Fruit fly (Drosophila melanogaster): ENCODE measurements around the gene Chsy.
A peak's percentile ranks its signal among the peaks of the same experiment; 100 is the strongest.

The Chsy gene

DNA sequence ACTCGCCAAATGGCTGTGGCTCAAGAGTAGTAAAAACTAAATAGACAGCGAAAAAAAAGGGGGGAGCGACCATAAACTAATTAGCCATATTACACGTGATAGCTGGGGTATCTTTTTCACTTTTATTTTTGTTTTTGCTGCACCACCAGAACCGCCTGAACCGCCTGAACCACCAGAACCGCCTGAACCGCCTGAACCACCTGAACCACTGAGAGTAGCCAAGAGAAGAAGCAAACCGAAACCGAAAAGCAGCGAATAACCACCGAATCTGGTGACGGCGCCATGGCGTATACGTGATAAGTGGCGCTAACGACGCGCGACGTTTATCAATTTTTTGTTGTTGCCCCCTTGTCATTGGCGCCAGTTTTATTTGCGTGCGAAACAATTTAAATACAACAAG is 23.2 kb upstream of the Chsy start:
- TF ChIP-seq CG17801 (GFP tag; optimal IDR thresholded peaks at IDR 0.05; ENCODE audit: partially characterized antibody): no peak

DNA sequence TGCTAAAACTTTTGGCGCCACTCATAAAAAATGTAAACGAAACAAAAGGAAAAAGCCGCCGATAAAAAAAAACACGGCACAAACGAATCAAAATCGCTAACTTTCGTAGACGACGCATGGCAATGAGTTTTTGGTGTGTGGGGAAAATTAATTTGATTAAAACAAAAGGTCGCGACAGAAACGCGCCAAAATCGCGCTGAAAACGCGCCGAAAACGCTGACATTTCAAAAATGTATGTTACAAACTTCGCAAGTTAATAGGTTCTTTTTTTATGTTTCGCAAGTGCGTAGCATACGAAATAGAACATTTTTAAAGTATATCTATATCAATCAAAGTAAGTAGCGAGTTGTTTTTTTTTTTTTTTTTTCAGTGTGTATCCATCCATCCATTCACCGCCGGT is 22.7 kb upstream of the Chsy start:
- no peak for TF ChIP-seq CG17801 (GFP tag; optimal IDR thresholded peaks at IDR 0.05; ENCODE audit: partially characterized antibody)

DNA sequence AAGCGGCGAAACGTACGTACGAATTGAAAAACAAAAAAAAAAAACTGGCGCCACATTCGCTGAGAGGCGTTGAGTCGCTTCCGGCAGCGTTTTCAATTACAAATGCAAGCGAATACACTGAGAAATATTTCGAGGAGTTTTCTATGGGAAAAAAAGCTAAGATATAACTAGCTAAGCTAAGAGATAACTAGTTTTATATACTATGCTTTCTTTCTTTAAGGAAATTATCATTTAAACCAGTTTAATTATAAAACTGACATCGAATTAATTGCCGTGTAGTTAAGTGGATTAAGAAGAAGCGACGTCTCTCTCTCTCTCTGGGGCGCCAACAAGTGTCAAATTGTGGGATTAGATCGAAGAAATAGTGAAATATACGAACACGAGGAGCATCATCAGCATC is 22.1 kb upstream of the Chsy start:
- peak; percentile 30 for TF ChIP-seq CG17801 (GFP tag; optimal IDR thresholded peaks at IDR 0.05; ENCODE audit: partially characterized antibody)

DNA sequence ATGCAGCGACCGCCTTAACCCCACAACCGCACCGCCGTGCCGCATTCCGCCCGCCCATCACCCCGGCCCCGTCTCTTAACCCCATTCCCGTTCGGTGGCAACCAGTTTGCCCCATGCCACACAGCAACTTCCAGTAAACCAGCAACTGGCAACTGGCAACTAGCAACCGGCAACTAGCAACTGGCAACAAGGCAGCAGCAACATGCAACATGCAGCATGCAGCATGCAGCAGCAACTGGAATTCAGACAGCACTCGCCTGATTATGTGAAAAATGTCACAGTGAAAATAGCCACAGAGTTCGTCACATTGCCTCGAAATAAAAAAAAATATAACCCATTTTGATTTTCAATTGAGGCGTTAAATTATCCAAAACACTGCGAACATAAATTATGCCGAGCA is 18.5 kb upstream of the Chsy start:
- no peak for TF ChIP-seq CG17801 (GFP tag; optimal IDR thresholded peaks at IDR 0.05; ENCODE audit: partially characterized antibody)

DNA sequence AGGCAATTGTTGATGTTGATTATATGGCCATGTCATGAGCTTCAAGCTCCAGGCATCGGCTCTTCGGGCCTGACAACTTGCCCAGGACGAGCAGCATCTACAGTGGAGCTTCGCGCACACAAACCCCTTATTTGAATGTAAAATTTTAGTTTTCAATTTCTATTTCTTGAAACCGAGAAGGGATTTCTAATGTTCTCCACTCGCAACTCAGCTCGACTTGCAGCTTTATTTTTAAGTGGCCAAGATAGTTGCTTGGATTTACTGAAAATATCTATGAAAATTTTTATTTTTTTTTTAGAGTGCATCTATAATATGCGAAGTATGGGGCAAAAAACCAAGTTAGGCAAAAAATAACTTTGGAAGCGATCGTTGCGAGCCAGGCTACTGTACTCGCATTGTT is 17.6 kb upstream of the Chsy start:
- TF ChIP-seq CG17801 (GFP tag; optimal IDR thresholded peaks at IDR 0.05; ENCODE audit: partially characterized antibody): no peak

DNA sequence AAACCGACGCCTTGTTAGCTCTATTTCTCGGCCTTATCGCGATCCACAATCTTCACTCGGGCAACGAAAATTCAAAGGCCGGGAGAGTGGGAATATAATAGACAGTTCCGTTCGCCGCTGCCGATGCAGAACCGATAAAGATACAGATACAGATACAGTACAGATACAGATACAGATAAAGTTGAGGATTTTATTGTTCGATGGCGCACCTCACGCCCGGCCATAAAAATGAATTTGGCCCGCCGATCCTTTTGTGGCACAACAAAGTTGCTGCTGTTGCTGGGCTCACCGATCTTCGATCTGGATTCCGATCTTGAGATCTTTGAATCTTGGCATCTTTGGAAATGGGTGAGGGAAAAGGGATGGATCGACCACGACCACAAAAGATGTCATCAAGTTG is 16.8 kb upstream of the Chsy start:
- TF ChIP-seq CG17801 (GFP tag; optimal IDR thresholded peaks at IDR 0.05; ENCODE audit: partially characterized antibody): no peak

DNA sequence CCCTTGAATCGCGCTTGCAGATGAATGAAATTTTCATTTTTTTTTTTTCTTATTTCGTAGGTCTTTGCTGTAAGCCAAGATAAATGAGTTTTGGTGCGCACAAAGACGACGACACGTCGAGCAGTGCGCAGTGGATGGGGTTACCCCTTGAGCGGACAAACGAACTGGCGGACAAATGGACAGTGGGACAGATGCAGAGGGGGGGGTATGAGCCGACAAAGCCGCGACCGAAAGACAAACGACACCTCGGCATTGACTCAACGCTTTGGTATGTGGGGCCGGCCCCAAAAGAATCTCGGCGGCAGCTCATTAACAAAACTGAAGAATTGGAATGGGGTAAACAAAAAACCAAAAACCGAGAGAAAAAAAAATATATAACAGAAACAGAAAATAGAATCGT is 16.0 kb upstream of the Chsy start:
- TF ChIP-seq CG17801 (GFP tag; optimal IDR thresholded peaks at IDR 0.05; ENCODE audit: partially characterized antibody): no peak

- no peak for TF ChIP-seq CG17801 (GFP tag; optimal IDR thresholded peaks at IDR 0.05; ENCODE audit: partially characterized antibody)
These were observed 15.5 kb upstream of the Chsy start for dm6 chrX:15608751-15609345.

DNA sequence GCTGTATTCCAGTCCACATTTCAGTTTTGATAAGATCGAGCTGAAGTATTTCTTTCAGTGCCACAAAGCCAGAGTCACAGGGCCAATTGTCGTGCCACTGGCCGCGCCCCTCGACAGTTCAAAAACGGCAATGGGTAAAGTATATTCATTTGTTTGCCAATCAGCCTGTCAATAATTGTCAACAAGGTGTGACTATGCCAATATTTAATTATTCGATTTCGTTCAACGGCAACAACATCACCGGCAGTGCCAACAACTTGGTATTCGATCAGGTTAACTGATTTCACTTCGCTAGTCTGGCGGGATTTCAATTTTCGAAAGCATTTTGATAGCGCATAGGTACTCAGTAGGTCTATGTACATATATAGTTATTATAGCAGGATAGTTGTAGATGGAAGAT is 9.1 kb upstream of the Chsy start:
- TF ChIP-seq CG17801 (GFP tag; optimal IDR thresholded peaks at IDR 0.05; ENCODE audit: partially characterized antibody): no peak

dm6 chrX:15601285-15601684 is 8.0 kb upstream of the Chsy start:
- no peak for TF ChIP-seq CG17801 (GFP tag; optimal IDR thresholded peaks at IDR 0.05; ENCODE audit: partially characterized antibody)

dm6 chrX:15599697-15600096 is 6.4 kb upstream of the Chsy start:
- TF ChIP-seq CG17801 (GFP tag; optimal IDR thresholded peaks at IDR 0.05; ENCODE audit: partially characterized antibody): no peak

- TF ChIP-seq CG17801 (GFP tag; optimal IDR thresholded peaks at IDR 0.05; ENCODE audit: partially characterized antibody): no peak
These were observed 1.0 kb upstream of the Chsy start for dm6 chrX:15594230-15594857.

dm6 chrX:15592822-15593476 is 385 bp downstream of the Chsy start:
- no peak for TF ChIP-seq CG17801 (GFP tag; optimal IDR thresholded peaks at IDR 0.05; ENCODE audit: partially characterized antibody)

dm6 chrX:15591721-15592491 is 1.4 kb downstream of the Chsy start:
- no peak for TF ChIP-seq CG17801 (GFP tag; optimal IDR thresholded peaks at IDR 0.05; ENCODE audit: partially characterized antibody)

DNA sequence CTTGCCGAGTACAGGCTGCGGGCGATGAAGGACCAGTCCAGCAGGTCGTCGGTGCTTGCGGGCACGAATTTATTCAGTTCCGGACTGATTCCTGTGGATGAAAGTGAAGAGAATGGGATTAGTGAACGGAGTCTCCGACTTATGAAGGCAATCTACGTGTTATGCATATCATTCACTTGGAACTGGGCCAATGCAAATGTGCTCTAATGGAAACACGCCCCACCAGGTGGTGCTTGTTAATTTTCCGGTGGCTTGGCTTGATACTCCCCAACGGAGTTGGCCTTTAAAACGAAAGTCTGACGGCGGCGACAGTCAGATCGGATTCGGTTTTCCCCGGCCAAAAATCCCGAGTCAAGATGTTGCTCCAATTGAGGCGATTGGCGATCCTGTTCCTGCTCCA is 5.9 kb downstream of the Chsy start, which contains the start of gene Alp11:
Alp11 (plus strand) TSS at position 301 of the 400 bp plus-strand sequence.
- no peak for TF ChIP-seq CG17801 (GFP tag; optimal IDR thresholded peaks at IDR 0.05; ENCODE audit: partially characterized antibody)

Measured in ovary, adult (tissue).